Worm (Caenorhabditis elegans) whole organism, mixed stage, embryonic: ENCODE results near the gene Y113G7A.12.

ENCODE experiments used
- drap-1 ChIP-seq: fragments of 200-800 bp; sonication (Bioruptor generic); optimal IDR thresholded peaks from 3 replicates; lab custom pipeline; 2018; ENCODE audit warnings: mild to moderate bottlenecking, missing genetic modification characterization, missing compliant biosample characterization
- elt-1 ChIP-seq: sonication (generic microtip); optimal IDR thresholded peaks from 2 replicates; lab custom pipeline; 2017; ENCODE audit warnings: missing genetic modification characterization, mild to moderate bottlenecking, missing compliant biosample characterization, antibody characterized with exemption, moderate library complexity, borderline replicate concordance; ENCODE audit not compliant: insufficient read depth
- elt-3 ChIP-seq: fragments of 150-350 bp; optimal IDR thresholded peaks from 2 replicates; lab custom pipeline; 2014; ENCODE audit warnings: missing biosample characterization, missing genetic modification characterization
- ham-2 ChIP-seq: fragments of 200-800 bp; sonication (Bioruptor generic); optimal IDR thresholded peaks from 2 replicates; lab custom pipeline; 2018; ENCODE audit warnings: mild to moderate bottlenecking, missing genetic modification characterization, missing compliant biosample characterization
- mab-5 ChIP-seq: fragments of 150-350 bp; optimal IDR thresholded peaks from 2 replicates; lab custom pipeline; 2014; ENCODE audit warnings: missing biosample characterization, missing genetic modification characterization
- nhr-12 ChIP-seq: fragments of 150-350 bp; optimal IDR thresholded peaks from 2 replicates; lab custom pipeline; 2014; ENCODE audit warnings: missing biosample characterization, missing genetic modification characterization
- nhr-237 ChIP-seq: fragments of 150-350 bp; optimal IDR thresholded peaks from 2 replicates; lab custom pipeline; 2014; ENCODE audit warnings: missing biosample characterization, missing genetic modification characterization
- nhr-76 ChIP-seq: sonication (generic microtip); optimal IDR thresholded peaks from 2 replicates; lab custom pipeline; 2017; ENCODE audit warnings: missing biosample characterization, missing genetic modification characterization
- ztf-11 ChIP-seq: fragments of 150-350 bp; optimal IDR thresholded peaks from 2 replicates; lab custom pipeline; 2014; ENCODE audit warnings: missing biosample characterization, missing genetic modification characterization

DNA sequence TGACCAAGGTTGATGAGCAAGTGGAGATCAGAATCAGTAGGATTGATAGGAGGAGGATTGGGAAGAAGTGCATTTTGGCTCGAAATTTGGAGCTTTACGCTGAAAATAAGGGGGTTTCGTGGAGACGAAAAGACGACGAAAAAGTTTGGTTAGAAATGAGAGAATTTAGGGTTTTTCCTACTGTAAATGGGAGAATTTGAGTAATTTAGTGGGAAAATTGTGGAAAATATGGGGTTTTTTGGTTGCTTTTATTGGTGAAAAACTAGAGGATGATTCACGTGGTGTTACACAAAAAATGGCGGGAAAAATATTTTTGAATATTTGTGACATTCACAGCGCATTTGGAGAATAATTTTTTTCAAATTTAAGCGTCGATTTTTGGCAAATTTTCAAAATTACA is 47.5 kb upstream of the Y113G7A.12 start, which contains the start of gene nlp-69:
- TF ChIP-seq ztf-11 (tag; lab: Kevin White, UChicago), result no peak
- TF ChIP-seq ham-2 (GFP tag; lab: Kevin White, UChicago), result no peak
- TF ChIP-seq nhr-12, result no peak
- no peak for TF ChIP-seq elt-1
- no peak for TF ChIP-seq elt-3 (tag; lab: Kevin White, UChicago)
- no peak for TF ChIP-seq mab-5 (tag; lab: Kevin White, UChicago)
- no peak for TF ChIP-seq drap-1
- TF ChIP-seq nhr-76 (tag; lab: Kevin White, UChicago), result no peak
- TF ChIP-seq nhr-237 (tag; lab: Kevin White, UChicago), result no peak
